Fruit fly (Drosophila melanogaster): Measurements from ENCODE around the gene CG18545.

dm6 chr3R:10356563-10357363, 16.0 kb downstream of the CG18545 start:
- peak; percentile 95 for TF ChIP-seq ey (GFP tag; optimal IDR thresholded peaks at IDR 0.05)
- no peak for TF ChIP-seq lola (GFP tag; optimal IDR thresholded peaks at IDR 0.05)
- peak; percentile 32 for TF ChIP-seq CrebA (GFP tag; optimal IDR thresholded peaks at IDR 0.05; ENCODE audit: borderline replicate concordance)
- TF ChIP-seq Hnf4 (GFP tag; optimal IDR thresholded peaks at IDR 0.05), result peak; percentile 92
- peak; percentile 9 for TF ChIP-seq Dfd (GFP tag; optimal IDR thresholded peaks at IDR 0.05)
- TF ChIP-seq Hr78 (GFP tag; optimal IDR thresholded peaks at IDR 0.05), result no peak
- TF ChIP-seq foxo (GFP tag; optimal IDR thresholded peaks at IDR 0.05), result peak; percentile 43 to 95
- TF ChIP-seq Mio (GFP tag; optimal IDR thresholded peaks at IDR 0.05), result peak; percentile 47
- peak; percentile 93 for TF ChIP-seq rgr (GFP tag; optimal IDR thresholded peaks at IDR 0.05)
- TF ChIP-seq pan (optimal IDR thresholded peaks at IDR 0.05), result no peak
- peak; percentile 94 for TF ChIP-seq HLH106 (tag; optimal IDR thresholded peaks at IDR 0.05)
- peak; percentile 94 for TF ChIP-seq psq (GFP tag; optimal IDR thresholded peaks at IDR 0.05)
- TF ChIP-seq Hr83 (GFP tag; optimal IDR thresholded peaks at IDR 0.05; ENCODE audit: poor library complexity, severe bottlenecking), result peak; percentile 8

All from whole organism, wandering third instar larva.